Fruit fly (Drosophila melanogaster): ENCODE measurements around the gene CG11357.

DNA sequence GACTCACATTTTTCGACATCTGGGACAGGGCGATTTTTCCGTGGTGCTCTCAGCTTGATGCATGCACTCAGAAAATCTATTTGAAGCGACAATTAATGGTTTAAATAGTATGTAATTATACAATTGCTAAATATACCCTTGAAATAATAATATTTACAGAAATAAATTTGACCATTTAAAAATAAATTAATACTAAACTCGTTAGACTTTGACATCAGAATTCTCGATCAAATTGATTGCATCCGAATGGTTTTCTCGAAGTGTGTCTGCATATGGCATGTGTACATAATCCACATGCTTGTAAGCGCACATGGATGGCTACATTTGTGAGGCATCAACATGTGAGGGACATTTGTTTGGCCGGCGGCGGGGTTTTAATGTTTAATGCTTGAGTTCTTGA, 4.8 kb downstream of the CG11357 start:
- TF ChIP-seq Hr39 (GFP tag; optimal IDR thresholded peaks at IDR 0.05) (peak; percentile 58), CG16779 (tag; optimal IDR thresholded peaks at IDR 0.05) (peak; percentile 75), OdsH (GFP tag; optimal IDR thresholded peaks at IDR 0.05) (peak; percentile 90), CG11294 (GFP tag; IDR thresholded peaks at IDR 0.05) (peak; percentile 74), pdm3 (GFP tag; optimal IDR thresholded peaks at IDR 0.05) (peak; percentile 85), CG3032 (tag; optimal IDR thresholded peaks at IDR 0.05) (peak; percentile 87), CG11762 (GFP tag; optimal IDR thresholded peaks at IDR 0.05; ENCODE audit: insufficient read depth) (peak; percentile 73)
